Worm (Caenorhabditis elegans): ENCODE results near the gene dsh-2.

ce11 chrII:5081124-5081913 lies at the start of gene dsh-2:
- TF ChIP-seq hmg-4 (GFP tag; optimal IDR thresholded peaks at IDR 0.05) (no peak), ama-1 (optimal IDR thresholded peaks at IDR 0.05) (no peak), tbx-37 (GFP tag; conservative IDR thresholded peaks at IDR 0.05) (no peak), flt-1 (GFP tag; IDR thresholded peaks at IDR 0.05) (no peak), hnd-1 (tag; optimal IDR thresholded peaks at IDR 0.05) (no peak), B0310.2 (tag; optimal IDR thresholded peaks at IDR 0.05) (no peak), tbx-11 (GFP tag; IDR thresholded peaks at IDR 0.05) (no peak), F13C5.2 (tag; optimal IDR thresholded peaks at IDR 0.05) (no peak), aly-1 (tag; optimal IDR thresholded peaks at IDR 0.05) (no peak), ets-7 (tag; optimal IDR thresholded peaks at IDR 0.05) (no peak), ceh-36 (tag; optimal IDR thresholded peaks at IDR 0.05) (no peak), sea-1 (GFP tag; conservative IDR thresholded peaks at IDR 0.05) (no peak), ceh-13 (GFP tag; optimal IDR thresholded peaks at IDR 0.05) (no peak)
